Worm (Caenorhabditis elegans): Measurements from ENCODE around the gene pbs-1.

ce11 chrIV:1738892-1739291, 29.3 kb upstream of the pbs-1 start:
- TF ChIP-seq ZK546.5 (tag; optimal IDR thresholded peaks at IDR 0.05), result no peak
- no peak for TF ChIP-seq elt-2 (tag; optimal IDR thresholded peaks at IDR 0.05)
- no peak for TF ChIP-seq elt-1 (tag; optimal IDR thresholded peaks at IDR 0.05)
- no peak for TF ChIP-seq skn-1 (tag; optimal IDR thresholded peaks at IDR 0.05)
- TF ChIP-seq snpc-4 (tag; optimal IDR thresholded peaks at IDR 0.05), result no peak
- TF ChIP-seq nhr-77 (tag; optimal IDR thresholded peaks at IDR 0.05), result no peak
- TF ChIP-seq elt-3 (tag; optimal IDR thresholded peaks at IDR 0.05), result no peak
- TF ChIP-seq unc-39 (tag; optimal IDR thresholded peaks at IDR 0.05), result no peak
- no peak for TF ChIP-seq ceh-82 (tag; optimal IDR thresholded peaks at IDR 0.05)

Measured in whole organism, L3 larva.